Fruit fly (Drosophila melanogaster) whole organism, pupa: ENCODE data around the gene CG34132.

Experiments used
- CG12605 ChIP-seq: fragments of 200-800 bp; sonication (Bioruptor generic); IDR thresholded peaks from 2 replicates; pipeline ENCODE4 v1.3.6; 2022; ENCODE audit warnings: missing biosample characterization, missing genetic modification characterization
- CG34367 ChIP-seq: fragments of 200-800 bp; sonication (Bioruptor generic); optimal IDR thresholded peaks from 2 replicates; lab custom pipeline; 2018; ENCODE audit warnings: missing biosample characterization, mild to moderate bottlenecking, missing genetic modification characterization
- CG8159 ChIP-seq: fragments of 200-800 bp; sonication (Bioruptor generic); optimal IDR thresholded peaks from 3 replicates; lab custom pipeline; 2018; ENCODE audit warnings: missing biosample characterization, mild to moderate bottlenecking, missing genetic modification characterization, moderate library complexity
- CG9948 ChIP-seq: fragments of 200-800 bp; sonication (Bioruptor generic); optimal IDR thresholded peaks from 2 replicates; lab custom pipeline; 2018; ENCODE audit warnings: missing biosample characterization, mild to moderate bottlenecking, missing genetic modification characterization, moderate library complexity
- Pif1B ChIP-seq: fragments of 200-800 bp; sonication (Bioruptor generic); optimal IDR thresholded peaks from 3 replicates; lab custom pipeline; 2016; ENCODE audit warnings: missing biosample characterization, missing genetic modification characterization
- Snoo ChIP-seq: fragments of 200-800 bp; sonication (Bioruptor generic); optimal IDR thresholded peaks from 3 replicates; lab custom pipeline; 2017; ENCODE audit warnings: missing biosample characterization, mild to moderate bottlenecking, missing genetic modification characterization, inconsistent platforms

dm6 chr2L:7890654-7891114 lies 5.4 kb downstream of the CG34132 start, which contains the start of gene Spn28Db:
- no peak for TF ChIP-seq Snoo (tag; lab: Kevin White, UChicago)
- no peak for TF ChIP-seq CG34367 (tag; lab: Kevin White, UChicago)
- TF ChIP-seq CG12605 = no peak
- no peak for TF ChIP-seq Pif1B (GFP tag; lab: Kevin White, UChicago)
- TF ChIP-seq CG8159 (tag; lab: Kevin White, UChicago) = no peak
- TF ChIP-seq CG9948 (tag; lab: Kevin White, UChicago) = no peak
